Fruit fly (Drosophila melanogaster) whole organism, adult: Measurements from ENCODE around the gene CG31693.

Source experiments
- CG14711 ChIP-seq: fragments of 200-800 bp; sonication (Bioruptor generic); optimal IDR thresholded peaks from 2 replicates; lab custom pipeline; 2018; ENCODE audit warnings: missing biosample characterization, mild to moderate bottlenecking, missing genetic modification characterization, moderate library complexity
- CG33017 ChIP-seq: fragments of 200-800 bp; sonication (Bioruptor generic); optimal IDR thresholded peaks from 2 replicates; lab custom pipeline; 2018; ENCODE audit warnings: missing biosample characterization, mild to moderate bottlenecking, missing genetic modification characterization, moderate library complexity
- CG5204 ChIP-seq: fragments of 200-800 bp; sonication (Bioruptor generic); optimal IDR thresholded peaks from 2 replicates; lab custom pipeline; 2016; ENCODE audit warnings: missing biosample characterization, missing genetic modification characterization
- CG7045 ChIP-seq: fragments of 200-800 bp; sonication (Bioruptor generic); optimal IDR thresholded peaks from 2 replicates; lab custom pipeline; 2017; ENCODE audit warnings: missing biosample characterization, mild to moderate bottlenecking, missing genetic modification characterization
- Hr96 ChIP-seq: fragments of 200-800 bp; sonication (Bioruptor generic); optimal IDR thresholded peaks from 2 replicates; lab custom pipeline; 2016; ENCODE audit warnings: missing biosample characterization, missing genetic modification characterization
- Mnt ChIP-seq: fragments of 200-800 bp; sonication (Bioruptor generic); optimal IDR thresholded peaks from 2 replicates; lab custom pipeline; 2016; ENCODE audit warnings: missing biosample characterization, mild to moderate bottlenecking, missing genetic modification characterization
- kay ChIP-seq: fragments of 200-800 bp; sonication (Bioruptor generic); peaks from one replicate; lab custom pipeline; 2016; ENCODE audit warnings: missing biosample characterization, missing genetic modification characterization, borderline replicate concordance
- ovo ChIP-seq: fragments of 200-800 bp; sonication (Bioruptor generic); optimal IDR thresholded peaks from 2 replicates; lab custom pipeline; 2016; ENCODE audit warnings: missing biosample characterization, missing genetic modification characterization
- toe ChIP-seq: fragments of 200-800 bp; sonication (Bioruptor generic); optimal IDR thresholded peaks from 2 replicates; lab custom pipeline; 2016; ENCODE audit warnings: missing biosample characterization, missing genetic modification characterization

DNA sequence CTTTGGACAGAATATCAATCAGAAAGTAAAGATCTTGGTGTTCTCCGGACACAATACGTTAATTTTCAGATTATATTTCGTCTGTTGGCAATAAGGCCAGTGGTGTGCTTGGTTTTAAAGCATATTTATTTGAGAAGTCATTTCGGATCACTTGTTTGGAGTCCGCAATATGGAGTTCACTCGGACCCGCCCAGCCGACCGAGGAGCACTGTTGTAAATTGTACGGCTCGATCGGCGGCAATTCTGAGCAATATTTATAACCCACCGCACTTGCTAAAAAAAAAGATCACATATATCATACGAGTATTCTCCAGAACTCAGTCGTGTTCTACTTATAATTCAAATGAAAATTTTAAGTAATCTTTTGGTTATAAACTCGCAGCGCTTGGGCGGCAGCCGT, at the start of gene CG31693:
- TF ChIP-seq CG7045 (GFP tag; lab: Kevin White, UChicago) (no peak), Hr96 (no peak), CG14711 (tag; lab: Kevin White, UChicago) (no peak), ovo (GFP tag; lab: Kevin White, UChicago) (no peak), kay (GFP tag; lab: Kevin White, UChicago) (no peak), CG33017 (tag; lab: Kevin White, UChicago) (no peak), CG5204 (GFP tag; lab: Kevin White, UChicago) (no peak), Mnt (GFP tag; lab: Kevin White, UChicago) (no peak), toe (GFP tag; lab: Kevin White, UChicago) (no peak)
